Fruit fly (Drosophila melanogaster) whole organism, embryonic: Measurements from ENCODE around the gene mof.

Experiments
- B-H2 ChIP-seq: fragments of 200-800 bp; sonication (Bioruptor generic); optimal IDR thresholded peaks from 2 replicates; lab custom pipeline; 2018; ENCODE audit warnings: missing biosample characterization, mild to moderate bottlenecking, missing genetic modification characterization
- BtbVII ChIP-seq: fragments of 200-800 bp; sonication (Bioruptor generic); optimal IDR thresholded peaks from 3 replicates; lab custom pipeline; 2017; ENCODE audit warnings: missing biosample characterization, mild to moderate bottlenecking, missing genetic modification characterization
- CG14860 ChIP-seq: fragments of 200-800 bp; sonication (Bioruptor generic); IDR thresholded peaks from 3 replicates; pipeline ENCODE4 v1.3.6; 2022; ENCODE audit warnings: missing biosample characterization, missing genetic modification characterization; ENCODE audit not compliant: partially characterized antibody
- D19B ChIP-seq: fragments of 200-800 bp; sonication (Bioruptor generic); optimal IDR thresholded peaks from 2 replicates; lab custom pipeline; 2017; ENCODE audit warnings: missing biosample characterization, mild to moderate bottlenecking, missing genetic modification characterization
- Mad ChIP-seq: fragments of 200-800 bp; sonication (Bioruptor generic); optimal IDR thresholded peaks from 2 replicates; lab custom pipeline; 2016; ENCODE audit warnings: missing biosample characterization, missing genetic modification characterization

DNA sequence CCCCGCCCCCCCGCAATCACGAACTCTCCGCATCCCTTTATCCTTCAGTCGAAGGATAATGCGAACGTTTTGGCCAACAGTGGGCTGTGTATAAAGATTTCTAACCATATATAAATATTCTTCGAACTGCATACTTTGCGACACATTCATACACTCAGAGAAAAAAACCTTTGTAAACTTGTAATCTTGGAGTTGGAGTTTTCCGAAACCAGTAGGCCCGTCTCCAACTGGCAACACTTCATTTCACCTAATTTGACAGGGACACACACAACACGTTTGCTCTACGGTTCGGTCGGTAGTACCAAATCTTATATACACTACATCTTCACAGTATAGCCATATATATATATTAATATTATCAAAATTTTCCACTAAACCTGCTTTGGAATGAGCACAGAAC is 7.9 kb downstream of the mof start, which contains the start of gene CG15764:
- no peak for TF ChIP-seq CG14860 (GFP tag; lab: Robert Waterston, UW)
- TF ChIP-seq Mad (GFP tag; lab: Kevin White, UChicago) = no peak
- no peak for TF ChIP-seq BtbVII
- no peak for TF ChIP-seq B-H2 (GFP tag; lab: Kevin White, UChicago)
- TF ChIP-seq D19B = no peak
